Worm (Caenorhabditis elegans) whole organism, L3 larva: Measurements from ENCODE around the gene bath-24.
"Not testable (repeated sequence)": the region's sequence is repeated elsewhere in the genome, so short reads cannot be mapped to it uniquely, and the experiment has no call there.

ENCODE experiments used
- R02D3.7 ChIP-seq: fragments of 150-350 bp; optimal IDR thresholded peaks from 2 replicates; lab custom pipeline; 2014; ENCODE audit warnings: missing biosample characterization, missing genetic modification characterization
- ama-1 ChIP-seq: fragments of 150-350 bp; optimal IDR thresholded peaks from 2 replicates; lab custom pipeline; 2018
- egl-27 ChIP-seq: sonication (generic microtip); optimal IDR thresholded peaks from 4 replicates; lab custom pipeline; 2017; ENCODE audit warnings: missing biosample characterization, missing genetic modification reagents, missing genetic modification characterization
- fkh-2 ChIP-seq: fragments of 150-350 bp; optimal IDR thresholded peaks from 2 replicates; lab custom pipeline; 2014; ENCODE audit warnings: missing biosample characterization, missing genetic modification reagents, missing genetic modification characterization
- fos-1 ChIP-seq: fragments of 150-350 bp; optimal IDR thresholded peaks from 2 replicates; lab custom pipeline; 2014; ENCODE audit warnings: missing biosample characterization, missing genetic modification characterization
- lin-39 ChIP-seq: fragments of 150-350 bp; optimal IDR thresholded peaks from 2 replicates; lab custom pipeline; 2018; ENCODE audit warnings: missing biosample characterization, missing genetic modification reagents, missing genetic modification characterization
- nhr-237 ChIP-seq: fragments of 150-350 bp; optimal IDR thresholded peaks from 2 replicates; lab custom pipeline; 2014; ENCODE audit warnings: missing biosample characterization, missing genetic modification characterization
- nhr-25 ChIP-seq: sonication (generic microtip); optimal IDR thresholded peaks from 2 replicates; lab custom pipeline; 2017; ENCODE audit warnings: missing biosample characterization, missing genetic modification characterization
- nhr-77 ChIP-seq: fragments of 150-350 bp; optimal IDR thresholded peaks from 2 replicates; lab custom pipeline; 2014; ENCODE audit warnings: missing biosample characterization, missing genetic modification characterization
- pha-4 ChIP-seq: fragments of 150-350 bp; optimal IDR thresholded peaks from 2 replicates; lab custom pipeline; 2014; ENCODE audit warnings: missing biosample characterization, missing genetic modification reagents, missing genetic modification characterization
- tbx-2 ChIP-seq: sonication (generic microtip); optimal IDR thresholded peaks from 2 replicates; lab custom pipeline; 2016; ENCODE audit warnings: mild to moderate bottlenecking, missing genetic modification characterization, missing compliant biosample characterization
- zag-1 ChIP-seq: fragments of 150-350 bp; optimal IDR thresholded peaks from 2 replicates; lab custom pipeline; 2014; ENCODE audit warnings: missing biosample characterization, missing genetic modification characterization
- ztf-11 ChIP-seq: fragments of 150-350 bp; optimal IDR thresholded peaks from 2 replicates; lab custom pipeline; 2014; ENCODE audit warnings: missing biosample characterization, missing genetic modification characterization

DNA sequence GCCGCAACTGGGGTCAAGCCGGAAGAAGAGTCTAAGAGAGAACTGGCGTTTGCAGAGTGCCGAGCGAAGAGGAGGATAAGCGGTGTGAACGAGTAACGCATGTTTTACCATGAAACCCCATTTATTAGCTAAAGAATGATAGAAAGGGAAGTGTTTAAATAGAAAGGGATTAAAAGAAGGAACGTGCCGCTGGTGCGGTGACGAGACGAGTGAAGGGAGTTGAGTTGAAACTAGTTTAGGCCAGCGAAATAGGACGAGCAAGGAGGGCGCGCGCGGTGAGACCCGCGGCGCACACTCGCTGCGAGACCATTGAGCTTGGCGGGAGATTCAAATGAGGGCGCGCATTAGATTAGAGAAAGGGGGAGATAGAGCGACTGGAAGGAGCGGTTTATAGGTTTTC is 1.2 kb upstream of the bath-24 start, which contains the start of gene math-1:
- TF ChIP-seq R02D3.7 (tag; lab: Kevin White, UChicago); pha-4; ztf-11 (tag; lab: Kevin White, UChicago); lin-39 (tag; lab: Kevin White, UChicago); nhr-77 (tag; lab: Kevin White, UChicago); ama-1 (lab: Kevin White, UChicago); egl-27 (tag; lab: Kevin White, UChicago); nhr-237 (tag; lab: Kevin White, UChicago); zag-1 (tag; lab: Kevin White, UChicago); fos-1 (tag; lab: Kevin White, UChicago); fkh-2 (tag; lab: Kevin White, UChicago); tbx-2; nhr-25 (tag; lab: Kevin White, UChicago): not testable (repeated sequence)
